Worm (Caenorhabditis elegans) whole organism, L2 larva: Measurements from ENCODE around the gene T26A5.6.

Experiments
- C34F6.9 ChIP-seq: fragments of 150-350 bp; optimal IDR thresholded peaks from 2 replicates; lab custom pipeline; 2014; ENCODE audit warnings: missing biosample characterization, missing genetic modification characterization
- F13H6.1 ChIP-seq: sonication (generic microtip); optimal IDR thresholded peaks from 2 replicates; lab custom pipeline; 2016; ENCODE audit warnings: missing genetic modification characterization, missing compliant biosample characterization
- R02D3.7 ChIP-seq: fragments of 150-350 bp; optimal IDR thresholded peaks from 2 replicates; lab custom pipeline; 2014; ENCODE audit warnings: missing biosample characterization, missing genetic modification characterization
- Y55F3AM.14 ChIP-seq: fragments of 200-800 bp; sonication (Bioruptor generic); optimal IDR thresholded peaks from 2 replicates; lab custom pipeline; 2018; ENCODE audit warnings: mild to moderate bottlenecking, missing genetic modification characterization, missing compliant biosample characterization
- ZK546.5 ChIP-seq: sonication (generic microtip); optimal IDR thresholded peaks from 2 replicates; lab custom pipeline; 2017; ENCODE audit warnings: missing biosample characterization, missing genetic modification characterization
- alr-1 ChIP-seq: fragments of 150-350 bp; optimal IDR thresholded peaks from 2 replicates; lab custom pipeline; 2014; ENCODE audit warnings: missing biosample characterization, missing genetic modification characterization
- aly-2 ChIP-seq: fragments of 150-350 bp; optimal IDR thresholded peaks from 2 replicates; lab custom pipeline; 2014; ENCODE audit warnings: missing biosample characterization, missing genetic modification characterization
- ama-1 ChIP-seq: fragments of 150-350 bp; optimal IDR thresholded peaks from 2 replicates; lab custom pipeline; 2018; ENCODE audit warnings: inconsistent platforms
- blmp-1 ChIP-seq: sonication (generic microtip); optimal IDR thresholded peaks from 2 replicates; lab custom pipeline; 2017; ENCODE audit warnings: missing genetic modification characterization, mild to moderate bottlenecking, missing compliant biosample characterization, antibody characterized with exemption, moderate library complexity; ENCODE audit not compliant: insufficient read depth
- ceh-16 ChIP-seq: fragments of 150-350 bp; optimal IDR thresholded peaks from 2 replicates; lab custom pipeline; 2014; ENCODE audit warnings: missing biosample characterization, missing genetic modification characterization
- ceh-82 ChIP-seq: fragments of 150-350 bp; optimal IDR thresholded peaks from 2 replicates; lab custom pipeline; 2014; ENCODE audit warnings: missing biosample characterization, missing genetic modification characterization
- crh-2 ChIP-seq: sonication (generic microtip); optimal IDR thresholded peaks from 2 replicates; lab custom pipeline; 2017; ENCODE audit warnings: missing biosample characterization, missing genetic modification characterization
- dmd-4 ChIP-seq: sonication (generic microtip); optimal IDR thresholded peaks from 2 replicates; lab custom pipeline; 2017; ENCODE audit warnings: missing biosample characterization, missing genetic modification characterization
- egl-27 ChIP-seq: sonication (generic microtip); optimal IDR thresholded peaks from 3 replicates; lab custom pipeline; 2017; ENCODE audit warnings: missing biosample characterization, missing genetic modification reagents, missing genetic modification characterization
- elt-1 ChIP-seq: fragments of 150-350 bp; optimal IDR thresholded peaks from 2 replicates; lab custom pipeline; 2014; ENCODE audit warnings: missing biosample characterization, missing genetic modification characterization
- elt-3 ChIP-seq: sonication (generic microtip); optimal IDR thresholded peaks from 2 replicates; lab custom pipeline; 2017; ENCODE audit warnings: missing biosample characterization, missing genetic modification characterization
- fos-1 ChIP-seq: fragments of 150-350 bp; optimal IDR thresholded peaks from 2 replicates; lab custom pipeline; 2014; ENCODE audit warnings: missing biosample characterization, missing genetic modification characterization
- gmeb-1 ChIP-seq: fragments of 150-350 bp; optimal IDR thresholded peaks from 2 replicates; lab custom pipeline; 2014; ENCODE audit warnings: missing biosample characterization, missing genetic modification characterization
- lin-11 ChIP-seq: fragments of 150-350 bp; sonication (generic microtip); optimal IDR thresholded peaks from 2 replicates; lab custom pipeline; 2014; ENCODE audit warnings: missing biosample characterization, missing genetic modification characterization, inconsistent platforms, mixed read lengths
- lin-13 ChIP-seq: fragments of 150-350 bp; optimal IDR thresholded peaks from 2 replicates; lab custom pipeline; 2014; ENCODE audit warnings: missing biosample characterization, missing genetic modification reagents, missing genetic modification characterization
- lin-39 ChIP-seq: fragments of 150-350 bp; optimal IDR thresholded peaks from 2 replicates; lab custom pipeline; 2014; ENCODE audit warnings: missing biosample characterization, missing genetic modification reagents, missing genetic modification characterization
- lsy-2 ChIP-seq, 2 experiments: fragments of 150-350 bp in 1 of 2; sonication (generic microtip) in 1 of 2; optimal IDR thresholded peaks; 2 replicates each; lab custom pipeline; 2014 to 2017; ENCODE audit warnings: missing biosample characterization in 2 of 2, missing genetic modification characterization in 2 of 2
- mab-5 ChIP-seq: fragments of 150-350 bp; optimal IDR thresholded peaks from 2 replicates; lab custom pipeline; 2014; ENCODE audit warnings: missing biosample characterization, missing genetic modification characterization
- mbf-1 ChIP-seq: sonication (generic microtip); optimal IDR thresholded peaks from 2 replicates; lab custom pipeline; 2017; ENCODE audit warnings: missing biosample characterization, missing genetic modification characterization
- mdl-1 ChIP-seq, 2 experiments: fragments of 150-350 bp in 1 of 2; sonication (generic microtip) in 1 of 2; optimal IDR thresholded peaks; 2 replicates each; lab custom pipeline; 2017; ENCODE audit warnings: missing biosample characterization in 2 of 2, missing genetic modification characterization in 2 of 2
- nhr-10 ChIP-seq: sonication (generic microtip); optimal IDR thresholded peaks from 2 replicates; lab custom pipeline; 2017; ENCODE audit warnings: missing biosample characterization, missing genetic modification characterization
- nhr-11 ChIP-seq: fragments of 150-350 bp; optimal IDR thresholded peaks from 2 replicates; lab custom pipeline; 2014; ENCODE audit warnings: missing biosample characterization, missing genetic modification characterization
- nhr-12 ChIP-seq: fragments of 150-350 bp; optimal IDR thresholded peaks from 2 replicates; lab custom pipeline; 2014; ENCODE audit warnings: missing biosample characterization, missing genetic modification characterization
- nhr-129 ChIP-seq: fragments of 150-350 bp; optimal IDR thresholded peaks from 2 replicates; lab custom pipeline; 2014; ENCODE audit warnings: missing biosample characterization, missing genetic modification characterization
- nhr-21 ChIP-seq: fragments of 150-350 bp; optimal IDR thresholded peaks from 2 replicates; lab custom pipeline; 2014; ENCODE audit warnings: missing biosample characterization, missing genetic modification characterization
- nhr-23 ChIP-seq: fragments of 150-350 bp; optimal IDR thresholded peaks from 2 replicates; lab custom pipeline; 2014; ENCODE audit warnings: missing biosample characterization, missing genetic modification reagents, missing genetic modification characterization
- nhr-237 ChIP-seq: fragments of 150-350 bp; optimal IDR thresholded peaks from 2 replicates; lab custom pipeline; 2014; ENCODE audit warnings: missing biosample characterization, missing genetic modification characterization
- nhr-25 ChIP-seq: fragments of 150-350 bp; sonication (generic microtip); optimal IDR thresholded peaks from 3 replicates; lab custom pipeline; 2014; ENCODE audit warnings: missing biosample characterization, missing genetic modification characterization
- nhr-6 ChIP-seq: fragments of 150-350 bp; optimal IDR thresholded peaks from 2 replicates; lab custom pipeline; 2014; ENCODE audit warnings: missing biosample characterization, missing genetic modification characterization
- nhr-77 ChIP-seq: fragments of 150-350 bp; optimal IDR thresholded peaks from 2 replicates; lab custom pipeline; 2014; ENCODE audit warnings: missing biosample characterization, missing genetic modification characterization
- peb-1 ChIP-seq: fragments of 150-350 bp; optimal IDR thresholded peaks from 2 replicates; lab custom pipeline; 2014; ENCODE audit warnings: missing biosample characterization, missing genetic modification characterization
- sem-4 ChIP-seq: fragments of 150-350 bp; optimal IDR thresholded peaks from 2 replicates; lab custom pipeline; 2014; ENCODE audit warnings: missing biosample characterization, missing genetic modification reagents, missing genetic modification characterization
- skn-1 ChIP-seq: sonication (generic microtip); optimal IDR thresholded peaks from 2 replicates; lab custom pipeline; 2017; ENCODE audit warnings: missing biosample characterization, missing genetic modification characterization
- sma-3 ChIP-seq: sonication (generic microtip); optimal IDR thresholded peaks from 2 replicates; lab custom pipeline; 2016; ENCODE audit warnings: missing genetic modification reagents, missing genetic modification characterization, missing compliant biosample characterization
- sma-9 ChIP-seq, 2 experiments: fragments of 150-350 bp in 1 of 2; sonication (generic microtip) in 1 of 2; optimal IDR thresholded peaks; 2 replicates each; lab custom pipeline; 2014 to 2016; ENCODE audit warnings: missing genetic modification characterization in 2 of 2, mild to moderate bottlenecking in 1 of 2, missing biosample characterization in 1 of 2, missing compliant biosample characterization in 1 of 2, missing genetic modification reagents in 1 of 2, moderate library complexity in 1 of 2
- snpc-4 ChIP-seq: fragments of 150-350 bp; optimal IDR thresholded peaks from 2 replicates; lab custom pipeline; 2014; ENCODE audit warnings: missing biosample characterization, missing genetic modification characterization
- unc-39 ChIP-seq: fragments of 150-350 bp; optimal IDR thresholded peaks from 2 replicates; lab custom pipeline; 2014; ENCODE audit warnings: missing biosample characterization, missing genetic modification characterization
- unc-55 ChIP-seq: fragments of 150-350 bp; sonication (generic microtip); optimal IDR thresholded peaks from 3 replicates; lab custom pipeline; 2014; ENCODE audit warnings: missing biosample characterization, missing genetic modification reagents, missing genetic modification characterization
- unc-62 ChIP-seq: fragments of 150-350 bp; optimal IDR thresholded peaks from 2 replicates; lab custom pipeline; 2014; ENCODE audit warnings: missing biosample characterization, missing genetic modification reagents, missing genetic modification characterization
- zag-1 ChIP-seq: fragments of 150-350 bp; optimal IDR thresholded peaks from 2 replicates; lab custom pipeline; 2014; ENCODE audit warnings: missing biosample characterization, missing genetic modification characterization
- ztf-1 ChIP-seq: fragments of 200-800 bp; sonication (Bioruptor generic); conservative IDR thresholded peaks from 2 replicates; pipeline ENCODE4 v1.3.6; 2022; ENCODE audit warnings: missing genetic modification characterization, missing compliant biosample characterization
- ztf-11 ChIP-seq: sonication (generic microtip); optimal IDR thresholded peaks from 2 replicates; lab custom pipeline; 2017; ENCODE audit warnings: missing biosample characterization, missing genetic modification characterization
- ztf-4 ChIP-seq: fragments of 150-350 bp; optimal IDR thresholded peaks from 2 replicates; lab custom pipeline; 2014; ENCODE audit warnings: missing biosample characterization, missing genetic modification characterization

Gene T26A5.6

DNA sequence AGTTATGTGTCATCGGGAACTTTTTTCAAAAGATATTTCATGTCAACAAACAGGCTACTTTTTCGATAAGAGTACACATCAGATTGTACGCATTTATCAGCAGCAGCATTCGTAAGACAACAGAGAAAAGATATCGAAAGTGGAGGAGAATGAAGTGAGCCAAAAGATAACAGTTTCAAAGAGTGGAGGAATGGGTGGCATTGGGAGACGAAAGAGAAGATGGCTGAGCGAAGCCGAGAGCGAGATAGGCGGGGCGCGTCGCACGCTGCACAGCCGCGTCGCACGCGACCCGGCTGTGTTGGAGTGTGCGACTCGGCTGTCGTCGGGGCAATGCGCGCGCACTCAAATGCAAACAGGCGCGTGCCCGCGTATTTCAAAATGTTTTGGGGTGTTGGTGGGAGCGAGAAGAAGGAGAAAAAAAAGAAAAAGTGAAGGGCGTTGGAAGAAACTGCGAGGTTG lies 13.6 kb upstream of the T26A5.6 start:
- TF ChIP-seq nhr-6 (tag; lab: Kevin White, UChicago) (peak; percentile 10), lin-13 (peak; percentile 66), ceh-16 (peak; percentile 62), nhr-12 (tag; lab: Kevin White, UChicago) (no peak), zag-1 (peak; percentile 73), blmp-1 (peak; percentile 65), ceh-82 (peak; percentile 66), mbf-1 (tag; lab: Kevin White, UChicago) (no peak), nhr-21 (tag; lab: Kevin White, UChicago) (peak; percentile 86), elt-1 (tag; lab: Kevin White, UChicago) (no peak), sem-4 (peak; percentile 68), gmeb-1 (peak; percentile 85), ztf-1 (no peak), sma-3 (peak; percentile 91), crh-2 (tag; lab: Kevin White, UChicago) (peak; percentile 88), mab-5 (tag; lab: Kevin White, UChicago) (peak; percentile 79), Y55F3AM.14 (GFP tag; lab: Kevin White, UChicago) (peak; percentile 89), dmd-4 (tag; lab: Kevin White, UChicago) (no peak), ztf-4 (tag; lab: Kevin White, UChicago) (peak; percentile 43), nhr-25 (tag; lab: Kevin White, UChicago) (no peak), unc-62 (GFP tag; lab: Kevin White, UChicago) (no peak), C34F6.9 (tag; lab: Kevin White, UChicago) (peak; percentile 79), nhr-129 (tag; lab: Kevin White, UChicago) (peak; percentile 83), sma-9 (GFP tag; optimal IDR thresholded peaks at IDR 0.05; lab: Kevin White, UChicago) (peak; percentile 80), sma-9 (tag; optimal IDR thresholded peaks at IDR 0.05; lab: Kevin White, UChicago) (no peak), fos-1 (tag; lab: Kevin White, UChicago) (peak; percentile 98), ztf-11 (tag; lab: Kevin White, UChicago) (no peak), R02D3.7 (tag; lab: Kevin White, UChicago) (no peak), nhr-237 (tag; lab: Kevin White, UChicago) (no peak), mdl-1 (tag; optimal IDR thresholded peaks at IDR 0.05; lab: Kevin White, UChicago) (peak; percentile 85 to 92), skn-1 (tag; lab: Kevin White, UChicago) (no peak), elt-3 (tag; lab: Kevin White, UChicago) (no peak), nhr-10 (tag; lab: Kevin White, UChicago) (no peak), lsy-2 (tag; optimal IDR thresholded peaks at IDR 0.05; lab: Kevin White, UChicago) (peak; percentile 75 to 83), aly-2 (tag; lab: Kevin White, UChicago) (no peak), unc-39 (tag; lab: Kevin White, UChicago) (no peak), alr-1 (tag; lab: Kevin White, UChicago) (no peak), F13H6.1 (peak; percentile 94), ZK546.5 (no peak), egl-27 (tag; lab: Kevin White, UChicago) (no peak), nhr-23 (tag; lab: Kevin White, UChicago) (no peak), peb-1 (tag; lab: Kevin White, UChicago) (peak; percentile 1), nhr-11 (tag; lab: Kevin White, UChicago) (no peak), lin-11 (tag; lab: Kevin White, UChicago) (peak; percentile 67), snpc-4 (tag; lab: Kevin White, UChicago) (peak; percentile 40), ama-1 (lab: Kevin White, UChicago) (peak; percentile 85), nhr-77 (no peak), unc-55 (GFP tag; lab: Kevin White, UChicago) (peak; percentile 85), lin-39 (tag; lab: Kevin White, UChicago) (no peak)
- TF ChIP-seq, all 48 proteins: peak for 26
